Fruit fly (Drosophila melanogaster): Measurements from ENCODE around the gene CG33253.

Gene CG33253

DNA sequence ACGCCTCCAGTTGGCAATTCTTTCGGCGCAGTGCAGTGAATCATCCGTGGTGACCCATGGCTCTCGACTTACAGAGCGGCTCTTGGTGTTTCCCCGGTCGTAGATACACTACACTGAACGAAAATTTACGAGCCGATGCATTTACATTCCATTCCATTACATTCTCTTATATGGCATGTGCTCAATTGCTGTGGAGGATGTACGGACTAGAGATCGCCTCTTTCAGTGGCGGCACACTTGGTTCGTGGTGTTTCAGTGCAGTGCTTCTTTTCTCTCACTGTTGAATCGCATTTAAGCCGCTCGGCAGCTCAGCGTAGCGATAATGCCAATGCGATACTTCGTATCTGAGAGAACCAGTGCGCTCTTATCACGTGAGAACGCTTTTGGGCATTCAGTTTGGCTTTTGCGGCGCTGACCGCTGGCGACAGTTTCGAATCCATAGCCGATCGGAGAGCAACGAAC lies 4.4 kb downstream of the CG33253 start, which contains the start of gene Mec2 (continued):
- TF ChIP-seq CG4707 (GFP tag; optimal IDR thresholded peaks at IDR 0.05) (no peak), CG17359 (tag; optimal IDR thresholded peaks at IDR 0.05) (peak; percentile 27), Mad (GFP tag; optimal IDR thresholded peaks at IDR 0.05) (peak; percentile 1), pfk (GFP tag; optimal IDR thresholded peaks at IDR 0.05) (no peak), Pdp1 (GFP tag; optimal IDR thresholded peaks at IDR 0.05) (peak; percentile 36 to 45), CG9215 (GFP tag; IDR thresholded peaks at IDR 0.05) (peak; percentile 12; the same call in 1 of the 2 replicates), CG42726 (GFP tag; IDR thresholded peaks at IDR 0.05; ENCODE audit: partially characterized antibody) (no peak), CG32532 (GFP tag; IDR thresholded peaks at IDR 0.05) (no peak), CG34376 (GFP tag; optimal IDR thresholded peaks at IDR 0.05) (no peak), Drgx (GFP tag; IDR thresholded peaks at IDR 0.05) (peak; percentile 72), Ssrp (tag; optimal IDR thresholded peaks at IDR 0.05) (peak; percentile 40), Awh (GFP tag; IDR thresholded peaks at IDR 0.05) (0 out of 2 replicates have a peak, but pooled peaks have one; percentile 14), E2f1 (GFP tag; IDR thresholded peaks at IDR 0.05) (peak; percentile 56), CG32767 (GFP tag; IDR thresholded peaks at IDR 0.05) (peak; percentile 37; the same call in 1 of the 2 replicates), lab (GFP tag; optimal IDR thresholded peaks at IDR 0.05) (peak; percentile 32), CG8388 (GFP tag; optimal IDR thresholded peaks at IDR 0.05) (peak; percentile 46), CG13123 (GFP tag; optimal IDR thresholded peaks at IDR 0.05) (peak; percentile 16), B-H2 (GFP tag; optimal IDR thresholded peaks at IDR 0.05) (no peak), CG11696 (GFP tag; IDR thresholded peaks at IDR 0.05) (no peak), rib (GFP tag; IDR thresholded peaks at IDR 0.05) (no peak)

DNA sequence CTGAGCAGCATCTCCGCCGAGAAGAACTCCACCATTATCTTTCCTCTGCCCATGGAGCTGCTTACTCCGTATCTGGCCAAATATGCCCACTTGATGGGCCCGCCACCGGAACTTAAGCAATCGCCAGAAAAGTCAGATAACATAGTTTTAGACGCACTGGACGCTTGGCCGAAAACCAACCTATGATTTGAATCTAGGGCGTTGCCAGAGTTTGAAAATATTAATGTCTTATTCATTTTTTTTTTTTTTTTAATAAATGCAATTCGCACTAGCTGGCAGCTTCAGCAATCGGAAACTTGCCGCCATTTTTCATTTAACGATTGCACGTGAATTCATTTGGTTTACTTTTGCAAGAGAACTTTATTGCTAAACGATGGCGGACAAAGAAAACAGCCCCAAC lies 6.7 kb downstream of the CG33253 start, which contains the start of gene HP1D3csd:
Gene HP1D3csd, plus strand, starts transcription at position 312 of the 400 bp plus-strand sequence.
- TF ChIP-seq grn (GFP tag; optimal IDR thresholded peaks at IDR 0.05) = peak; percentile 12
- TF ChIP-seq CG16813 (GFP tag; IDR thresholded peaks at IDR 0.05; ENCODE audit: partially characterized antibody) = no peak
- no peak for TF ChIP-seq dysf (GFP tag; IDR thresholded peaks at IDR 0.05)
- peak; percentile 84 for TF ChIP-seq phol (tag; optimal IDR thresholded peaks at IDR 0.05)
- peak; percentile 13 for TF ChIP-seq Dp (GFP tag; optimal IDR thresholded peaks at IDR 0.05)
- peak; percentile 29 for TF ChIP-seq stwl (tag; optimal IDR thresholded peaks at IDR 0.05)
- TF ChIP-seq CG10565 (GFP tag; optimal IDR thresholded peaks at IDR 0.05) = no peak
- no peak for TF ChIP-seq Dbx (GFP tag; IDR thresholded peaks at IDR 0.05)
- TF ChIP-seq CG18476 (GFP tag; optimal IDR thresholded peaks at IDR 0.05) = no peak
- 0 out of 4 replicates have a peak, but pooled peaks have one; percentile 47 for TF ChIP-seq chinmo (GFP tag; IDR thresholded peaks at IDR 0.05; ENCODE audit: partially characterized antibody)
- TF ChIP-seq knrl (GFP tag; IDR thresholded peaks at IDR 0.05; ENCODE audit: partially characterized antibody) = 0 out of 3 replicates have a peak, but pooled peaks have one; percentile 9
- TF ChIP-seq trh (GFP tag; optimal IDR thresholded peaks at IDR 0.05) = no peak
- peak; percentile 52 for TF ChIP-seq Med (GFP tag)
- TF ChIP-seq E2f2 (GFP tag; IDR thresholded peaks at IDR 0.05) = peak; percentile 72
- peak; percentile 5 for TF ChIP-seq zen (tag; optimal IDR thresholded peaks at IDR 0.05)
- TF ChIP-seq MESR4 (GFP tag; optimal IDR thresholded peaks at IDR 0.05) = no peak
- peak; percentile 98 for TF ChIP-seq CG6654 (GFP tag; optimal IDR thresholded peaks at IDR 0.05)
- TF ChIP-seq nmo (GFP tag; optimal IDR thresholded peaks at IDR 0.05) = peak; percentile 3
- no peak for TF ChIP-seq luna (GFP tag; optimal IDR thresholded peaks at IDR 0.05)
- no peak for TF ChIP-seq wek (GFP tag; optimal IDR thresholded peaks at IDR 0.05)
- peak; percentile 79 for TF ChIP-seq Ets97D (GFP tag; optimal IDR thresholded peaks at IDR 0.05)
- peak; percentile 25 for TF ChIP-seq CTCF (GFP tag; optimal IDR thresholded peaks at IDR 0.05)
- TF ChIP-seq tup (GFP tag; optimal IDR thresholded peaks at IDR 0.05) = no peak
- TF ChIP-seq sqz (GFP tag; optimal IDR thresholded peaks at IDR 0.05) = peak; percentile 39
- no peak for TF ChIP-seq cg (GFP tag; optimal IDR thresholded peaks at IDR 0.05)
- no peak for TF ChIP-seq maf-S (GFP tag; optimal IDR thresholded peaks at IDR 0.05)
- 0 out of 3 replicates have a peak, but pooled peaks have one; percentile 27 for TF ChIP-seq mld (GFP tag; IDR thresholded peaks at IDR 0.05; ENCODE audit: partially characterized antibody)
- peak; percentile 73 for TF ChIP-seq CG32772 (GFP tag; IDR thresholded peaks at IDR 0.05)
- TF ChIP-seq PHDP (tag; optimal IDR thresholded peaks at IDR 0.05) = no peak
- peak; percentile 33 for TF ChIP-seq Abd-B (GFP tag; optimal IDR thresholded peaks at IDR 0.05)

Data from whole organism, embryonic.